Fruit fly (Drosophila melanogaster) S2 (cell line): ENCODE results near the gene MnM.
A peak's percentile ranks its signal among the peaks of the same experiment; 100 is the strongest.

Experiments used
- CG8478 ChIP-seq: fragments of >200 bp; optimal IDR thresholded peaks from 2 replicates; lab custom pipeline; 2018
- CTCF ChIP-seq, 2 experiments: fragments of >200 bp; optimal IDR thresholded peaks; 2 replicates each; lab custom pipeline; 2018

Gene MnM

DNA sequence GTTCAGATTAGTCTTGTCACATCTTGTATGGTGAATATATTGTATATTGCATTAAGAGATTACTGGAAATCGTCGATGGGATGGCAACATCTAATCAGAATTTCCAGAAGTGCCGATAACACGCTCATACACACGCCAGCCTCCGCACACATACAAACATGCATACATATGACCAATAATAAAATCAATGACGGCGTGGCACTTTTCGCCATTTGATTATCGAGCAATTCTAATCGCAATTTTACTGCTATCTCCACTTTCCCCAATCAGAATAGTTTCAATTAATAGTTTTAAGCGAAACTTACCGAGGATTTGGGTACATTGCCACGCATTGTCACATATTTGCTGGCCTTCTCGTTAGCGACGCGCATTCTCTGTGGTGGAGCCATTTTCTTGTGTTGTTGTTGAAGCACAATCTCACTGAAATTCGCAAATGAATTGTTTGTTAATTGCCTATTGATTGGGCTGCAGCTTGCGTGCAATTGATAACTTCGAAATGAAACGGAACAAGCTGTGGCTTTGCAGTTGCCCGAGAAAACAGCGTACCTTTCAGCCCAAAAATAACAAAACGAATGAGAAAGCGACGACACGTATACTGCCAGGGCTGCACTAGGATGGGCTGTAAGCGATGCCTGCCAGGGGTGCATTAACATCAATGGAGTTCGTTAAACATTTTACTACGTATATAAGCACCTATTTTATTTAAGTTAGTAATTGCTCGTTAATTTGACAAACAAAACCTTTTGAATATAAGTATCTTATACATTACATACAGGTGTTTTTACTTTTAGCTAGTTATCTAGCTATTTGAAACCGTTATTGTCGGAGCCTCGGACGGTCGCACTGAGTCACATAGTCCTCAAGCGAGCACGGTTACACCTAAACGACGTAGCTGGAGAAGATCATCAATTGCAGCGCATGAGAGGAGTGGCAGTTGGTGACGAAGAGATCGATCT lies 20.3 kb upstream of the MnM start, which contains the start of the genes CG32276 and gry:
CG32276 (minus strand) TSS at position 601 of the 956 bp plus-strand sequence.
gry (plus strand) TSS at position 644 of the 956 bp plus-strand sequence.
- TF ChIP-seq CG8478 (lab: Kevin White, UChicago) (no peak), CTCF (optimal IDR thresholded peaks at IDR 0.05; lab: Kevin White, UChicago) (no peak)

DNA sequence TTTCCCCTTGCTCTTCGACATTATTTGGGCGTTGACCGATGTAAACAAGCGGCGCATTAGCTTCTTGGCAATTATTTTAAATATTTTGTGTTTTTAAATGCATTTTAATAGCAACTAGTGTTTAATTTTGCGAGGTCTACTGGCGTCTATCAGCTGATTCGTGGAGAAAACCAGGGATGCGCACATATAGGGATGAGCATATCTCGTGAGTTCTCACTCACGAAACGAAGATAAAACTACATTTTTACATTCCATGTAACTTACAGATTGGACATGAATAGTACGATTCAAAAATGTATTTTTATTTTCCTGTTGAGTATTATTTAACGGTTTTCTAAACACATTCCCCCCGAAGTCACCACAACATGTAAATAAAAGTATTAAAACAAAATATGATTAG lies 19.1 kb upstream of the MnM start, which contains the start of gene CG14966:
CG14966 (minus strand) TSS at position 168 of the 400 bp plus-strand sequence.
- no peak for TF ChIP-seq CG8478 (lab: Kevin White, UChicago)
- TF ChIP-seq CTCF (optimal IDR thresholded peaks at IDR 0.05; lab: Kevin White, UChicago) = peak in 1 of 2 experiments; percentile 39

- TF ChIP-seq CTCF (optimal IDR thresholded peaks at IDR 0.05; lab: Kevin White, UChicago) = no peak
- no peak for TF ChIP-seq CG8478 (lab: Kevin White, UChicago)
Measured at dm6 chr3L:3194059-3194458, 15.7 kb upstream of the MnM start.

dm6 chr3L:3192912-3193311 lies 14.5 kb upstream of the MnM start, which contains the start of gene Hsp83:
Gene Hsp83 (plus strand): TSS chr3L:3192969.
- TF ChIP-seq CTCF (optimal IDR thresholded peaks at IDR 0.05; lab: Kevin White, UChicago) (no peak), CG8478 (lab: Kevin White, UChicago) (no peak)

- TF ChIP-seq CTCF (optimal IDR thresholded peaks at IDR 0.05; lab: Kevin White, UChicago) (no peak), CG8478 (lab: Kevin White, UChicago) (no peak)
Measured at dm6 chr3L:3192333-3192894, 14.0 kb upstream of the MnM start, which contains the start of gene CG14965. Gene CG14965 (minus strand): TSS chr3L:3192491.

- TF ChIP-seq CG8478 (lab: Kevin White, UChicago) = no peak
- TF ChIP-seq CTCF (optimal IDR thresholded peaks at IDR 0.05; lab: Kevin White, UChicago) = no peak
Measured at dm6 chr3L:3189647-3190046, 11.3 kb upstream of the MnM start, which contains the start of the genes CG42525 and CG14958. Gene CG42525 (minus strand): TSS chr3L:3189747. Gene CG14958 (plus strand): TSS chr3L:3189978.

dm6 chr3L:3187263-3187662 lies 8.9 kb upstream of the MnM start, which contains the start of gene CG14957:
Gene CG14957 (plus strand): TSS chr3L:3187563.
- TF ChIP-seq CG8478 (lab: Kevin White, UChicago) (no peak), CTCF (optimal IDR thresholded peaks at IDR 0.05; lab: Kevin White, UChicago) (no peak)

DNA sequence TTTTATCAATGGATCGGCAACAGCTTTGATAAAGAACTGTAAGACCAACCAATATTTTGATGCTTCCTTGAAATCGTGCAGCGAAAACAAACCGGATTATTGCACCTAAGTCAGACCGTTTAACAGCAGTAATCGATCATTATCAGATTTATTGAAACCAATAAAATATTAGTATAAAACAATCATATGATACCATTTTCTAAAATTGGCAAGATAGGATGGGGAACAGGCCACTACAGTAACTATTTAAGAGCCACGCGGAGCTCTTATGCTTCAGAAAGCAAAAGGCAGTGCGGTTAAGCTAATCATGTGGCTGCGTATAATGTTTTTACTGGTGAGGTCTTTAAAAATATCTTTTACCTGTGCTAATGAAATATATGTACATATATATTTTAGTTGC lies 8.0 kb upstream of the MnM start, which contains the start of gene CG32284:
CG32284 (plus strand) TSS at position 301 of the 400 bp plus-strand sequence.
- no peak for TF ChIP-seq CG8478 (lab: Kevin White, UChicago)
- no peak for TF ChIP-seq CTCF (optimal IDR thresholded peaks at IDR 0.05; lab: Kevin White, UChicago)

DNA sequence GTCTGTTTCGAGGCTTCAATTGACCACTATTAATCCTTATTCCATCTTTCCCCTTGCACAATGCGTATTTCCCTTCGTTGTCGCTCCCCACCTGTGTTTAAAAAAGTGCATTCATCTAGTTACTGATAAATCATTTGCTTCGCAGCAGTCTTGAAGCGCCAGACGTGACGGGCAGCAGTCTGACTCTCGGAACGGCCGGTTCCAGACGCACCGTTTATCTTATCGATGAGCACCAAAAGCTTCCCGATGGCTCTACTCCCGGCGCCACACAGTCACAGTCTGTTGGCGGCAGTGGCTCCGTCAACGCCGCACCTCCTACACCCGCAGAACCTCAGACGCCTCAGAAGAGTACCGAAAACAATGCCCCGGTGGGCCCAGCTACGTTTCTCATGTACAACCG lies 5.7 kb upstream of the MnM start, which contains the start of gene CG42494:
CG42494 (plus strand) TSS at position 301 of the 400 bp plus-strand sequence.
- TF ChIP-seq CG8478 (lab: Kevin White, UChicago) = no peak
- TF ChIP-seq CTCF (optimal IDR thresholded peaks at IDR 0.05; lab: Kevin White, UChicago) = no peak

DNA sequence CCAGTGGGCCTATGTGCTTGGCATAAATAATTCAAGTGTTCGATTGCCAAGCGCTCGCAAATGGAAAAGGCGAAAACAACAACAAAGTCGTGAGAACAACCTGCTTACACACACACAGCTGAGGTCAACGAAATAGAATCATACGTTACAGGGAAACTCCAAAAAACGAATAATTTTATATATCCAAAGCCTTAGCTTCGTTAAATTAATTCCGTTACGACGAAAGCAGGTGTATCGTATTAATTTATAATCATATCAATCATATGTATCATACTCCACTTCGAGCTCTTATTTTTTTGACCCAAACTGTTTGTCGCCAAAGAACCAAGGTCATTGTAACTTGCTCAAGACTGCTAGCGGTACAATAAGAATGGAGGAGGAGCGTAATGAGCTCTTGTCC lies 1.1 kb upstream of the MnM start:
- no peak for TF ChIP-seq CTCF (optimal IDR thresholded peaks at IDR 0.05; lab: Kevin White, UChicago)
- no peak for TF ChIP-seq CG8478 (lab: Kevin White, UChicago)

DNA sequence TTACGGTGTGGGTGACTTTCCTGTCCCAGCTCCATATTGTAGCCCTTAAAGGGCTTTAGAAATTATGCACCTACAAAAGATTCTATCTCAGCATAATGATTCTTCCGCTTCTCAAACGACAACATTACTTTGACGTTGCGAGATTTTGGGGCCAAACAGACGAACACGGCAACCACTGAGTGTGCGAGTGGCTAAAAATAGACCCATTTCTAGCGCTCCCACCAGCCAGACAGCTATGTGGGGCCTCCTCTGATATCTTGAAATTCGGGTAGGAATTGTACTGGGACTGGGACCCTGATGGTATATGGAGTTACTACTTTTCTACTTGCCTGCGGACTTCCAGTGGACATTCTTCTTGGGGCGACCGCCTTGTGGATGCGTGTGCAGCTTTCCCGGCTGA lies 508 bp downstream of the MnM start:
- no peak for TF ChIP-seq CTCF (optimal IDR thresholded peaks at IDR 0.05; lab: Kevin White, UChicago)
- no peak for TF ChIP-seq CG8478 (lab: Kevin White, UChicago)

DNA sequence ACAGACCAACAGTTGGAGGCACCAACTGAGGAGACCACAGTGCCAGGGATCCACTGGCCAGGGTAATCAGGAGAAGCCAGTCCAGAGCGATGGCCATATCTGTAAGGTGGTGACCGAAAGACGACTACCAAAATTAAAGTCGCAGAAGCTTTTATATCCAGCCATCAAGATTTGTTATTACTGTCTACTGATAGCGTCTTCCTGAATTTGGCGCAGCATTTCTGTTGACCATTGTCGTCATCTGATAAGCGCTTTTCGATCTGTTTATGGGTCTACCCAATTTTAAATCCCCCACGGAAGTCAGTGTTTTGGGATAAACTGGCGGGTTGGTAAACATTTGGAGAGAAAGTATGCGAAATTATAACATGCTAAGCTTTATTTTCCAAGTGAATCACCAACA lies 5.9 kb downstream of the MnM start, which contains the start of gene CG14963:
CG14963 (minus strand) TSS at position 101 of the 400 bp plus-strand sequence.
- TF ChIP-seq CTCF (optimal IDR thresholded peaks at IDR 0.05; lab: Kevin White, UChicago) (no peak), CG8478 (lab: Kevin White, UChicago) (no peak)

dm6 chr3L:3169107-3169506 lies 9.3 kb downstream of the MnM start, which contains the start of the genes CG32278 and CG32281:
Gene CG32278 (plus strand): TSS chr3L:3169286.
Gene CG32281 (plus strand): TSS chr3L:3169375.
- TF ChIP-seq CG8478 (lab: Kevin White, UChicago) (no peak), CTCF (optimal IDR thresholded peaks at IDR 0.05; lab: Kevin White, UChicago) (no peak)

DNA sequence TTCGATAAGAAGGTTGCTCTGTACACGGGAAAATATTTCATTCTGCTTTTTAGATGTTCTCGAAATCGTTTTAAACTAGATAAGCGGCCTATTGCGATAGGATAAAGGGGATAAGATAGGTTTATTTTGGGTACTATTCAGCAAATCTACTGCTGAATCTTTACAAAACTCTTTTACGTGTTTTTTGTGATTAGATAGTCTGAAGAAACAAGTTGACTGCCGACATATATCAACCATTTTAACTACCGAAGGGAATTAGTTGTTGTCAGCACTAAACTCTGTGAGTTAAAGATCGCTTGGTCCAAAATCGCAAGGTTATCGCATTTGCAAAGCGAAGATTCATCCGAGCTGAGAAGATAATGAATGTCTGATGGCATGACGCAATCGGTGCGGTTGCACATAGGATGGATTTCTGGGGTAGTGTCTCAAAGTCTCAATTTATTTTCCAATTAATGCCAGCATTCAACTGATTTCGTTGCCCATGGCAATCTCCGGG lies 12.1 kb downstream of the MnM start, which contains the start of gene Asciz:
Asciz (minus strand) TSS at position 51 of the 496 bp plus-strand sequence.
- TF ChIP-seq CG8478 (lab: Kevin White, UChicago) = no peak
- TF ChIP-seq CTCF (optimal IDR thresholded peaks at IDR 0.05; lab: Kevin White, UChicago) = no peak
